Worm (Caenorhabditis elegans) whole organism, young adult: ENCODE data around the gene T23B7.3.

ENCODE experiments used
- B0019.2 ChIP-seq: fragments of 200-800 bp; sonication (Bioruptor generic); conservative IDR thresholded peaks from 2 replicates; pipeline ENCODE4 v1.3.6; 2022; ENCODE audit warnings: missing genetic modification reagents, missing genetic modification characterization, missing compliant biosample characterization
- B0261.1 ChIP-seq: sonication (generic microtip); optimal IDR thresholded peaks from 2 replicates; lab custom pipeline; 2016; ENCODE audit warnings: mild to moderate bottlenecking, missing genetic modification characterization, moderate library complexity, missing compliant biosample characterization
- B0336.3 ChIP-seq: fragments of 200-800 bp; sonication (Bioruptor generic); IDR thresholded peaks from 2 replicates; pipeline ENCODE4 v1.3.6; 2022; ENCODE audit warnings: missing genetic modification characterization, missing compliant biosample characterization
- C06A6.2 ChIP-seq: fragments of 200-800 bp; sonication (Bioruptor generic); conservative IDR thresholded peaks from 2 replicates; pipeline ENCODE4 v1.3.6; 2022; ENCODE audit warnings: missing genetic modification characterization, missing compliant biosample characterization
- D2030.7 ChIP-seq: fragments of 200-800 bp; sonication (Bioruptor generic); IDR thresholded peaks from 2 replicates; pipeline ENCODE4 v1.3.6; 2022; ENCODE audit warnings: missing genetic modification reagents, missing genetic modification characterization, missing compliant biosample characterization
- F10E7.11 ChIP-seq: sonication (generic microtip); optimal IDR thresholded peaks from 2 replicates; lab custom pipeline; 2017; ENCODE audit warnings: mild to moderate bottlenecking, missing genetic modification characterization, moderate library complexity, missing compliant biosample characterization
- F22D6.2 ChIP-seq: sonication (generic microtip); optimal IDR thresholded peaks from 2 replicates; lab custom pipeline; 2016; ENCODE audit warnings: mild to moderate bottlenecking, missing genetic modification characterization, missing compliant biosample characterization
- F39B2.1 ChIP-seq: fragments of 200-800 bp; sonication (Bioruptor generic); IDR thresholded peaks from 2 replicates; pipeline ENCODE4 v1.3.6; 2022; ENCODE audit warnings: missing genetic modification reagents, missing genetic modification characterization, missing compliant biosample characterization
- F52B5.7 ChIP-seq: sonication (generic microtip); optimal IDR thresholded peaks from 2 replicates; lab custom pipeline; 2016; ENCODE audit warnings: mild to moderate bottlenecking, missing genetic modification characterization, missing compliant biosample characterization
- F55B11.4 ChIP-seq: sonication (generic microtip); optimal IDR thresholded peaks from 2 replicates; lab custom pipeline; 2016; ENCODE audit warnings: missing compliant biosample characterization, missing genetic modification characterization, borderline replicate concordance; ENCODE audit not compliant: insufficient read depth
- K11D2.4 ChIP-seq: fragments of 200-800 bp; sonication (Bioruptor generic); IDR thresholded peaks from 2 replicates; pipeline ENCODE4 v1.3.6; 2022; ENCODE audit warnings: missing genetic modification reagents, missing genetic modification characterization, missing compliant biosample characterization
- T07F8.4 ChIP-seq: sonication (generic microtip); optimal IDR thresholded peaks from 2 replicates; lab custom pipeline; 2016; ENCODE audit warnings: mild to moderate bottlenecking, missing genetic modification characterization, moderate library complexity, missing compliant biosample characterization
- T26A5.8 ChIP-seq: sonication (generic microtip); optimal IDR thresholded peaks from 2 replicates; lab custom pipeline; 2016; ENCODE audit warnings: missing genetic modification characterization, missing compliant biosample characterization
- Y53F4B.3 ChIP-seq: fragments of 200-800 bp; sonication (Bioruptor generic); IDR thresholded peaks from 2 replicates; pipeline ENCODE4 v1.3.6; 2022; ENCODE audit warnings: missing genetic modification reagents, missing genetic modification characterization, missing compliant biosample characterization
- Y56A3A.18 ChIP-seq: fragments of 200-800 bp; sonication (Bioruptor generic); IDR thresholded peaks from 2 replicates; pipeline ENCODE4 v1.3.6; 2022; ENCODE audit warnings: missing genetic modification reagents, missing genetic modification characterization, missing compliant biosample characterization
- Y67H2A.10 ChIP-seq: fragments of 200-800 bp; sonication (Bioruptor generic); conservative IDR thresholded peaks from 2 replicates; pipeline ENCODE4 v1.3.6; 2022; ENCODE audit warnings: missing genetic modification reagents, missing genetic modification characterization, missing compliant biosample characterization
- aptf-3 ChIP-seq: fragments of 200-800 bp; sonication (Bioruptor generic); IDR thresholded peaks from 2 replicates; pipeline ENCODE4 v1.3.6; 2022; ENCODE audit warnings: missing genetic modification characterization, missing compliant biosample characterization
- atf-7 ChIP-seq: sonication (generic microtip); optimal IDR thresholded peaks from 2 replicates; lab custom pipeline; 2017; ENCODE audit warnings: mild to moderate bottlenecking, missing genetic modification characterization, missing compliant biosample characterization
- attf-5 ChIP-seq: fragments of 200-800 bp; sonication (Bioruptor generic); optimal IDR thresholded peaks from 2 replicates; lab custom pipeline; 2018; ENCODE audit warnings: mild to moderate bottlenecking, missing genetic modification characterization, missing compliant biosample characterization
- attf-6 ChIP-seq: fragments of 200-800 bp; sonication (Bioruptor generic); IDR thresholded peaks from 2 replicates; pipeline ENCODE4 v1.3.6; 2022; ENCODE audit warnings: missing genetic modification reagents, missing genetic modification characterization, missing compliant biosample characterization
- cebp-2 ChIP-seq: fragments of 200-800 bp; sonication (Bioruptor generic); IDR thresholded peaks from 2 replicates; pipeline ENCODE4 v1.3.6; 2022; ENCODE audit warnings: missing genetic modification characterization, missing compliant biosample characterization
- ceh-40 ChIP-seq: fragments of 200-800 bp; sonication (Bioruptor generic); IDR thresholded peaks from 2 replicates; pipeline ENCODE4 v1.3.6; 2022; ENCODE audit warnings: missing genetic modification characterization, missing compliant biosample characterization
- ceh-79 ChIP-seq: sonication (generic microtip); optimal IDR thresholded peaks from 2 replicates; lab custom pipeline; 2017; ENCODE audit warnings: mild to moderate bottlenecking, missing genetic modification characterization, missing compliant biosample characterization
- efl-1 ChIP-seq: fragments of 150-350 bp; optimal IDR thresholded peaks from 2 replicates; lab custom pipeline; 2014; ENCODE audit warnings: missing biosample characterization, missing genetic modification reagents, missing genetic modification characterization
- egl-44 ChIP-seq: fragments of 200-800 bp; sonication (Bioruptor generic); IDR thresholded peaks from 2 replicates; pipeline ENCODE4 v1.3.6; 2022; ENCODE audit warnings: missing genetic modification reagents, missing genetic modification characterization, missing compliant biosample characterization
- egrh-3 ChIP-seq: fragments of 200-800 bp; sonication (Bioruptor generic); IDR thresholded peaks from 2 replicates; pipeline ENCODE4 v1.3.6; 2022; ENCODE audit warnings: missing genetic modification reagents, missing genetic modification characterization, missing compliant biosample characterization
- hlh-26 ChIP-seq: fragments of 200-800 bp; sonication (Bioruptor generic); conservative IDR thresholded peaks from 2 replicates; pipeline ENCODE4 v1.3.6; 2022; ENCODE audit warnings: missing genetic modification reagents, missing genetic modification characterization, missing compliant biosample characterization
- hmg-1.2 ChIP-seq: fragments of 200-800 bp; sonication (Bioruptor generic); IDR thresholded peaks from 2 replicates; pipeline ENCODE4 v1.3.6; 2022; ENCODE audit warnings: missing genetic modification reagents, missing genetic modification characterization, missing compliant biosample characterization
- let-607 ChIP-seq, 2 experiments: fragments of 200-800 bp in 1 of 2; sonication (Bioruptor generic) in 1 of 2; sonication (generic microtip) in 1 of 2; optimal IDR thresholded peaks; 2 replicates each; lab custom pipeline; 2016 to 2018; ENCODE audit warnings: mild to moderate bottlenecking in 2 of 2, missing compliant biosample characterization in 2 of 2, missing genetic modification characterization in 2 of 2, moderate library complexity in 2 of 2, missing genotype in 1 of 2
- lin-40 ChIP-seq: sonication (generic microtip); optimal IDR thresholded peaks from 2 replicates; lab custom pipeline; 2016; ENCODE audit warnings: missing genetic modification characterization, mild to moderate bottlenecking, missing compliant biosample characterization, missing genotype, missing genetic modification reagents
- lin-54 ChIP-seq: fragments of 200-800 bp; sonication (Bioruptor generic); optimal IDR thresholded peaks from 2 replicates; lab custom pipeline; 2018; ENCODE audit warnings: mild to moderate bottlenecking, missing genetic modification characterization, missing compliant biosample characterization
- lir-1 ChIP-seq: fragments of 200-800 bp; sonication (Bioruptor generic); conservative IDR thresholded peaks from 2 replicates; pipeline ENCODE4 v1.3.6; 2022; ENCODE audit warnings: missing genetic modification reagents, missing genetic modification characterization, missing compliant biosample characterization
- madf-6 ChIP-seq: fragments of 200-800 bp; sonication (Bioruptor generic); IDR thresholded peaks from 2 replicates; pipeline ENCODE4 v1.3.6; 2022; ENCODE audit warnings: missing genetic modification reagents, missing genetic modification characterization, missing compliant biosample characterization
- mel-28 ChIP-seq: sonication (generic microtip); optimal IDR thresholded peaks from 2 replicates; lab custom pipeline; 2016; ENCODE audit warnings: borderline replicate concordance, mild to moderate bottlenecking, missing genetic modification characterization, missing compliant biosample characterization
- nhr-27 ChIP-seq: fragments of 200-800 bp; sonication (Bioruptor generic); optimal IDR thresholded peaks from 2 replicates; lab custom pipeline; 2018; ENCODE audit warnings: mild to moderate bottlenecking, missing genetic modification characterization, moderate library complexity, missing compliant biosample characterization
- pbrm-1 ChIP-seq: fragments of 200-800 bp; sonication (Bioruptor generic); IDR thresholded peaks from 2 replicates; pipeline ENCODE4 v1.3.6; 2022; ENCODE audit warnings: missing genetic modification reagents, missing genetic modification characterization, missing compliant biosample characterization
- pha-4 ChIP-seq: fragments of 150-350 bp; sonication (generic microtip); optimal IDR thresholded peaks from 2 replicates; lab custom pipeline; 2014; ENCODE audit warnings: missing biosample characterization, missing genetic modification reagents, missing genetic modification characterization
- rcor-1 ChIP-seq: fragments of 200-800 bp; sonication (Bioruptor generic); IDR thresholded peaks from 2 replicates; pipeline ENCODE4 v1.3.6; 2022; ENCODE audit warnings: missing genetic modification reagents, missing genetic modification characterization, missing compliant biosample characterization
- repo-1 ChIP-seq: sonication (generic microtip); optimal IDR thresholded peaks from 2 replicates; lab custom pipeline; 2017; ENCODE audit warnings: mild to moderate bottlenecking, missing genetic modification characterization, missing compliant biosample characterization
- snpc-1.1 ChIP-seq: sonication (generic microtip); optimal IDR thresholded peaks from 2 replicates; lab custom pipeline; 2017; ENCODE audit warnings: missing genetic modification characterization, mild to moderate bottlenecking, missing compliant biosample characterization, antibody characterized with exemption, moderate library complexity, missing genotype, missing genetic modification reagents; ENCODE audit not compliant: insufficient read depth
- snpc-1.3 ChIP-seq: sonication (generic microtip); optimal IDR thresholded peaks from 2 replicates; lab custom pipeline; 2017; ENCODE audit warnings: missing genetic modification characterization, mild to moderate bottlenecking, missing compliant biosample characterization, antibody characterized with exemption, moderate library complexity, missing genotype, missing genetic modification reagents; ENCODE audit not compliant: insufficient read depth
- snpc-3.4 ChIP-seq: sonication (generic microtip); optimal IDR thresholded peaks from 2 replicates; lab custom pipeline; 2017; ENCODE audit warnings: missing genetic modification characterization, mild to moderate bottlenecking, missing compliant biosample characterization, antibody characterized with exemption, moderate library complexity, missing genotype, missing genetic modification reagents
- sptf-2 ChIP-seq: fragments of 200-800 bp; sonication (Bioruptor generic); optimal IDR thresholded peaks from 2 replicates; lab custom pipeline; 2018; ENCODE audit warnings: mild to moderate bottlenecking, missing genetic modification characterization, missing compliant biosample characterization
- tlf-1 ChIP-seq: fragments of 200-800 bp; sonication (Bioruptor generic); optimal IDR thresholded peaks from 2 replicates; lab custom pipeline; 2018; ENCODE audit warnings: mild to moderate bottlenecking, missing genetic modification characterization, missing compliant biosample characterization
- unc-62 ChIP-seq: fragments of 150-350 bp; optimal IDR thresholded peaks from 2 replicates; lab custom pipeline; 2014; ENCODE audit warnings: missing biosample characterization, missing genetic modification reagents, missing genetic modification characterization
- ztf-22 ChIP-seq: fragments of 200-800 bp; sonication (Bioruptor generic); optimal IDR thresholded peaks from 2 replicates; lab custom pipeline; 2018; ENCODE audit warnings: mild to moderate bottlenecking, missing genetic modification characterization, moderate library complexity, missing compliant biosample characterization
- ztf-26 ChIP-seq: sonication (generic microtip); optimal IDR thresholded peaks from 2 replicates; lab custom pipeline; 2017; ENCODE audit warnings: missing genetic modification characterization, missing compliant biosample characterization

The T23B7.3 gene

ce11 chrII:4891012-4891775 lies 41.2 kb downstream of the T23B7.3 start, which contains the start of gene gst-9:
gst-9 (plus strand) TSS chrII:4891585.
- TF ChIP-seq T07F8.4 (tag; lab: Kevin White, UChicago), result no peak
- no peak for TF ChIP-seq sptf-2 (GFP tag; lab: Kevin White, UChicago)
- TF ChIP-seq T26A5.8 (tag; lab: Kevin White, UChicago), result no peak
- peak; percentile 44 for TF ChIP-seq lin-40 (tag; lab: Kevin White, UChicago)
- TF ChIP-seq B0019.2 (GFP tag; lab: Robert Waterston, UW), result no peak
- TF ChIP-seq attf-5, result peak; percentile 60
- TF ChIP-seq F10E7.11 (tag; lab: Kevin White, UChicago), result no peak
- peak; percentile 83 for TF ChIP-seq repo-1
- 0 out of 2 replicates have a peak, but pooled peaks have one; percentile 5 for TF ChIP-seq cebp-2 (GFP tag; lab: Robert Waterston, UW)
- peak; percentile 55 for TF ChIP-seq ceh-79 (tag; lab: Kevin White, UChicago)
- TF ChIP-seq hmg-1.2, result peak; percentile 36
- TF ChIP-seq snpc-1.1 (tag; lab: Kevin White, UChicago), result no peak
- peak; percentile 64 for TF ChIP-seq atf-7 (tag; lab: Kevin White, UChicago)
- TF ChIP-seq lir-1 (GFP tag; lab: Robert Waterston, UW), result no peak
- TF ChIP-seq attf-6 (GFP tag; lab: Robert Waterston, UW), result no peak
- TF ChIP-seq egl-44 (GFP tag; lab: Robert Waterston, UW), result no peak
- peak; percentile 53 for TF ChIP-seq lin-54 (GFP tag; lab: Kevin White, UChicago)
- no peak for TF ChIP-seq aptf-3 (GFP tag; lab: Robert Waterston, UW)
- peak; percentile 55; the same call in 1 of the 2 replicates for TF ChIP-seq madf-6 (GFP tag; lab: Robert Waterston, UW)
- TF ChIP-seq pbrm-1, result 0 out of 2 replicates have a peak, but pooled peaks have one; percentile 53
- TF ChIP-seq B0261.1 (tag; lab: Kevin White, UChicago), result no peak
- TF ChIP-seq mel-28 (tag; lab: Kevin White, UChicago), result no peak
- TF ChIP-seq Y53F4B.3 (GFP tag; lab: Robert Waterston, UW), result no peak
- TF ChIP-seq F22D6.2, result no peak
- TF ChIP-seq ztf-26 (tag; lab: Kevin White, UChicago), result peak; percentile 46
- TF ChIP-seq K11D2.4 (GFP tag; lab: Robert Waterston, UW), result peak; percentile 68; the same call in 1 of the 2 replicates
- TF ChIP-seq Y56A3A.18 (GFP tag; lab: Robert Waterston, UW), result peak; percentile 76
- TF ChIP-seq rcor-1 (GFP tag; lab: Robert Waterston, UW), result no peak
- TF ChIP-seq let-607 (tag; optimal IDR thresholded peaks at IDR 0.05; lab: Kevin White, UChicago), result no peak
- TF ChIP-seq D2030.7, result no peak
- no peak for TF ChIP-seq efl-1 (GFP tag; lab: Kevin White, UChicago)
- peak; percentile 69 for TF ChIP-seq B0336.3 (GFP tag; lab: Robert Waterston, UW)
- TF ChIP-seq ztf-22, result peak; percentile 62
- no peak for TF ChIP-seq unc-62
- no peak for TF ChIP-seq nhr-27 (tag; lab: Kevin White, UChicago)
- 0 out of 2 replicates have a peak, but pooled peaks have one; percentile 13 for TF ChIP-seq ceh-40 (GFP tag; lab: Robert Waterston, UW)
- TF ChIP-seq F52B5.7 (tag; lab: Kevin White, UChicago), result peak; percentile 51
- TF ChIP-seq hlh-26 (GFP tag; lab: Robert Waterston, UW), result no peak
- no peak for TF ChIP-seq Y67H2A.10
- TF ChIP-seq snpc-3.4, result no peak
- TF ChIP-seq F39B2.1 (GFP tag; lab: Robert Waterston, UW), result no peak
- peak; percentile 80 for TF ChIP-seq tlf-1 (GFP tag; lab: Kevin White, UChicago)
- TF ChIP-seq egrh-3, result no peak
- no peak for TF ChIP-seq F55B11.4 (tag; lab: Kevin White, UChicago)
- TF ChIP-seq snpc-1.3 (tag; lab: Kevin White, UChicago), result no peak
- no peak for TF ChIP-seq pha-4
- TF ChIP-seq C06A6.2, result no peak; the same call in 1 of the 2 replicates
